Worm (Caenorhabditis elegans) whole organism, late embryonic: ENCODE data around the gene F15A4.5.

Experiments
- C38D4.7 ChIP-seq: fragments of 200-800 bp; sonication (Bioruptor generic); optimal IDR thresholded peaks from 2 replicates; lab custom pipeline; 2018; ENCODE audit warnings: mild to moderate bottlenecking, missing genetic modification characterization, moderate library complexity, missing compliant biosample characterization
- K02D7.2 ChIP-seq: sonication (generic microtip); optimal IDR thresholded peaks from 2 replicates; lab custom pipeline; 2017; ENCODE audit warnings: mild to moderate bottlenecking, missing genetic modification characterization, missing compliant biosample characterization
- K09A11.1 ChIP-seq: sonication (generic microtip); optimal IDR thresholded peaks from 2 replicates; lab custom pipeline; 2017; ENCODE audit warnings: antibody characterized with exemption, mild to moderate bottlenecking, missing genetic modification characterization, missing compliant biosample characterization; ENCODE audit not compliant: insufficient read depth
- Y22D7AL.16 ChIP-seq: sonication (generic microtip); optimal IDR thresholded peaks from 2 replicates; lab custom pipeline; 2016; ENCODE audit warnings: missing genetic modification characterization, missing compliant biosample characterization
- ama-1 ChIP-seq: fragments of 150-350 bp; optimal IDR thresholded peaks from 2 replicates; lab custom pipeline; 2014
- ceh-14 ChIP-seq: sonication (generic microtip); optimal IDR thresholded peaks from 2 replicates; lab custom pipeline; 2016; ENCODE audit warnings: missing genotype, missing genetic modification characterization, missing compliant biosample characterization
- ceh-18 ChIP-seq: sonication (generic microtip); optimal IDR thresholded peaks from 2 replicates; lab custom pipeline; 2016; ENCODE audit warnings: missing genetic modification characterization, missing compliant biosample characterization
- ceh-19 ChIP-seq: fragments of 200-800 bp; sonication (Bioruptor generic); optimal IDR thresholded peaks from 2 replicates; lab custom pipeline; 2018; ENCODE audit warnings: mild to moderate bottlenecking, missing genetic modification characterization, missing compliant biosample characterization
- ceh-30 ChIP-seq: fragments of 150-350 bp; optimal IDR thresholded peaks from 2 replicates; lab custom pipeline; 2014; ENCODE audit warnings: missing biosample characterization, missing genetic modification characterization
- ceh-31 ChIP-seq: sonication (generic microtip); optimal IDR thresholded peaks from 2 replicates; lab custom pipeline; 2016; ENCODE audit warnings: missing genetic modification characterization, missing compliant biosample characterization
- ceh-34 ChIP-seq: sonication (generic microtip); optimal IDR thresholded peaks from 2 replicates; lab custom pipeline; 2016; ENCODE audit warnings: mild to moderate bottlenecking, missing genetic modification characterization, missing compliant biosample characterization
- ceh-48 ChIP-seq: sonication (generic microtip); optimal IDR thresholded peaks from 2 replicates; lab custom pipeline; 2016; ENCODE audit warnings: missing genetic modification characterization, inconsistent platforms, missing compliant biosample characterization
- ceh-9 ChIP-seq: sonication (generic microtip); optimal IDR thresholded peaks from 2 replicates; lab custom pipeline; 2016; ENCODE audit warnings: mild to moderate bottlenecking, missing genetic modification characterization, inconsistent platforms, missing compliant biosample characterization
- dve-1 ChIP-seq: sonication (generic microtip); optimal IDR thresholded peaks from 2 replicates; lab custom pipeline; 2017; ENCODE audit warnings: antibody characterized with exemption, mild to moderate bottlenecking, missing genetic modification characterization, missing compliant biosample characterization
- elt-4 ChIP-seq: sonication (generic microtip); optimal IDR thresholded peaks from 2 replicates; lab custom pipeline; 2016; ENCODE audit warnings: missing genetic modification characterization, missing compliant biosample characterization
- eyg-1 ChIP-seq: sonication (generic microtip); optimal IDR thresholded peaks from 2 replicates; lab custom pipeline; 2016; ENCODE audit warnings: missing genotype, missing genetic modification characterization, missing compliant biosample characterization
- fax-1 ChIP-seq: sonication (generic microtip); optimal IDR thresholded peaks from 2 replicates; lab custom pipeline; 2016; ENCODE audit warnings: missing genotype, missing genetic modification characterization, missing compliant biosample characterization
- fkh-10 ChIP-seq: fragments of 150-350 bp; optimal IDR thresholded peaks from 2 replicates; lab custom pipeline; 2014; ENCODE audit warnings: missing biosample characterization, missing genetic modification reagents, missing genetic modification characterization
- fkh-6 ChIP-seq: sonication (generic microtip); optimal IDR thresholded peaks from 2 replicates; lab custom pipeline; 2016; ENCODE audit warnings: missing genetic modification characterization, missing compliant biosample characterization
- hlh-13 ChIP-seq: fragments of 200-800 bp; sonication (Bioruptor generic); optimal IDR thresholded peaks from 2 replicates; lab custom pipeline; 2018; ENCODE audit warnings: mild to moderate bottlenecking, missing genetic modification characterization, missing compliant biosample characterization
- hlh-15 ChIP-seq: sonication (generic microtip); optimal IDR thresholded peaks from 2 replicates; lab custom pipeline; 2016; ENCODE audit warnings: missing genetic modification characterization, missing compliant biosample characterization
- lin-11 ChIP-seq: fragments of 200-800 bp; sonication (Bioruptor generic); optimal IDR thresholded peaks from 2 replicates; lab custom pipeline; 2018; ENCODE audit warnings: mild to moderate bottlenecking, missing genetic modification characterization, missing compliant biosample characterization
- madf-2 ChIP-seq: sonication (generic microtip); optimal IDR thresholded peaks from 2 replicates; lab custom pipeline; 2017; ENCODE audit warnings: missing genetic modification characterization, missing compliant biosample characterization
- nhr-232 ChIP-seq: sonication (generic microtip); optimal IDR thresholded peaks from 2 replicates; lab custom pipeline; 2016; ENCODE audit warnings: missing genetic modification characterization, missing compliant biosample characterization
- npax-4 ChIP-seq: sonication (generic microtip); optimal IDR thresholded peaks from 2 replicates; lab custom pipeline; 2016; ENCODE audit warnings: missing genetic modification characterization, missing compliant biosample characterization
- odd-2 ChIP-seq: sonication (generic microtip); optimal IDR thresholded peaks from 2 replicates; lab custom pipeline; 2017; ENCODE audit warnings: antibody characterized with exemption, mild to moderate bottlenecking, missing genetic modification characterization, missing compliant biosample characterization
- pag-3 ChIP-seq: sonication (generic microtip); optimal IDR thresholded peaks from 2 replicates; lab custom pipeline; 2016; ENCODE audit warnings: missing compliant biosample characterization, missing genetic modification characterization, borderline replicate concordance
- pha-2 ChIP-seq: sonication (generic microtip); optimal IDR thresholded peaks from 2 replicates; lab custom pipeline; 2017; ENCODE audit warnings: mild to moderate bottlenecking, missing genetic modification characterization, missing compliant biosample characterization
- pqm-1 ChIP-seq: sonication (generic microtip); optimal IDR thresholded peaks from 2 replicates; lab custom pipeline; 2016; ENCODE audit warnings: missing genetic modification characterization, missing compliant biosample characterization
- rnt-1 ChIP-seq: sonication (generic microtip); optimal IDR thresholded peaks from 2 replicates; lab custom pipeline; 2016; ENCODE audit warnings: missing genetic modification characterization, missing compliant biosample characterization
- sdc-2 ChIP-seq: sonication (generic microtip); optimal IDR thresholded peaks from 2 replicates; lab custom pipeline; 2016; ENCODE audit warnings: missing genotype, missing genetic modification characterization, missing compliant biosample characterization
- ttx-3 ChIP-seq: sonication (generic microtip); optimal IDR thresholded peaks from 2 replicates; lab custom pipeline; 2016; ENCODE audit warnings: missing genetic modification reagents, missing genetic modification characterization, missing compliant biosample characterization
- unc-3 ChIP-seq, 2 experiments: fragments of 200-800 bp in 1 of 2; sonication (Bioruptor generic) in 1 of 2; sonication (generic microtip) in 1 of 2; conservative IDR thresholded peaks in 1 of 2; optimal IDR thresholded peaks in 1 of 2; 2 replicates each; pipeline versions ENCODE4 v1.3.6 to Lab custom; 2016 to 2022; ENCODE audit warnings: missing compliant biosample characterization in 2 of 2, missing genetic modification characterization in 2 of 2, missing genetic modification reagents in 1 of 2
- unc-42 ChIP-seq: sonication (generic microtip); optimal IDR thresholded peaks from 2 replicates; lab custom pipeline; 2016; ENCODE audit warnings: missing genotype, missing genetic modification characterization, missing compliant biosample characterization
- unc-55 ChIP-seq: sonication (generic microtip); optimal IDR thresholded peaks from 2 replicates; lab custom pipeline; 2017; ENCODE audit warnings: missing biosample characterization, missing genetic modification reagents, missing genetic modification characterization

Gene F15A4.5

ce11 chrII:12480811-12481210, 9.8 kb upstream of the F15A4.5 start, which contains the start of gene arrd-9:
TSS of gene arrd-9 (minus strand) at chrII:12480911.
- TF ChIP-seq ttx-3 (tag; lab: Kevin White, UChicago): no peak
- no peak for TF ChIP-seq elt-4 (tag; lab: Kevin White, UChicago)
- TF ChIP-seq unc-42 (tag; lab: Kevin White, UChicago): no peak
- TF ChIP-seq nhr-232: no peak
- TF ChIP-seq odd-2 (tag; lab: Kevin White, UChicago): no peak
- TF ChIP-seq ama-1: no peak
- no peak for TF ChIP-seq madf-2 (tag; lab: Kevin White, UChicago)
- no peak for TF ChIP-seq lin-11 (tag; lab: Kevin White, UChicago)
- no peak for TF ChIP-seq npax-4 (tag; lab: Kevin White, UChicago)
- TF ChIP-seq ceh-14 (tag; lab: Kevin White, UChicago): no peak
- no peak for TF ChIP-seq C38D4.7 (GFP tag; lab: Kevin White, UChicago)
- no peak for TF ChIP-seq fkh-10 (GFP tag; lab: Kevin White, UChicago)
- TF ChIP-seq ceh-18 (tag; lab: Kevin White, UChicago): no peak
- no peak for TF ChIP-seq unc-3 (GFP tag; conservative IDR thresholded peaks at IDR 0.05; lab: Robert Waterston, UW)
- no peak for TF ChIP-seq unc-3 (tag; optimal IDR thresholded peaks at IDR 0.05; lab: Kevin White, UChicago)
- no peak for TF ChIP-seq fax-1 (tag; lab: Kevin White, UChicago)
- TF ChIP-seq ceh-9 (tag; lab: Kevin White, UChicago): no peak
- TF ChIP-seq sdc-2 (tag; lab: Kevin White, UChicago): no peak
- TF ChIP-seq unc-55: no peak

ce11 chrII:12473406-12473805, 2.4 kb upstream of the F15A4.5 start, which contains the start of gene srg-17:
TSS of gene srg-17 (plus strand) at chrII:12473706.
- TF ChIP-seq ceh-48 (tag; lab: Kevin White, UChicago) (no peak), pag-3 (tag; lab: Kevin White, UChicago) (no peak), dve-1 (tag; lab: Kevin White, UChicago) (no peak), K02D7.2 (tag; lab: Kevin White, UChicago) (no peak), pqm-1 (tag; lab: Kevin White, UChicago) (no peak), hlh-15 (tag; lab: Kevin White, UChicago) (no peak), ceh-30 (tag; lab: Kevin White, UChicago) (no peak), pha-2 (no peak), ceh-19 (GFP tag; lab: Kevin White, UChicago) (no peak)

- peak; percentile 55 for TF ChIP-seq dve-1 (tag; lab: Kevin White, UChicago)
- TF ChIP-seq fkh-10 (GFP tag; lab: Kevin White, UChicago): no peak
These were observed 4.0 kb downstream of the F15A4.5 start, which contains the start of gene srg-16 for ce11 chrII:12467047-12467446. TSS of gene srg-16 (plus strand) at chrII:12467133.

ce11 chrII:12465557-12465956, 5.5 kb downstream of the F15A4.5 start, which contains the start of gene sre-37:
TSS of gene sre-37 (plus strand) at chrII:12465857.
- TF ChIP-seq rnt-1 (tag; lab: Kevin White, UChicago): no peak
- no peak for TF ChIP-seq unc-55
- TF ChIP-seq ama-1: no peak
- TF ChIP-seq ceh-31: no peak
- TF ChIP-seq K09A11.1 (tag; lab: Kevin White, UChicago): no peak
- no peak for TF ChIP-seq madf-2 (tag; lab: Kevin White, UChicago)
- no peak for TF ChIP-seq ceh-19 (GFP tag; lab: Kevin White, UChicago)
- TF ChIP-seq eyg-1 (tag; lab: Kevin White, UChicago): no peak
- TF ChIP-seq fkh-10 (GFP tag; lab: Kevin White, UChicago): no peak
- TF ChIP-seq fkh-6: no peak
- no peak for TF ChIP-seq Y22D7AL.16 (tag; lab: Kevin White, UChicago)
- no peak for TF ChIP-seq unc-42 (tag; lab: Kevin White, UChicago)
- TF ChIP-seq pha-2: no peak
- no peak for TF ChIP-seq elt-4 (tag; lab: Kevin White, UChicago)
- no peak for TF ChIP-seq npax-4 (tag; lab: Kevin White, UChicago)
- TF ChIP-seq hlh-13 (GFP tag; lab: Kevin White, UChicago): no peak
- no peak for TF ChIP-seq ceh-34 (tag; lab: Kevin White, UChicago)
- no peak for TF ChIP-seq K02D7.2 (tag; lab: Kevin White, UChicago)
